Worm (Caenorhabditis elegans): ENCODE results near the gene exl-1.

Gene exl-1

ce11 chrII:14441144-14441543 is 27.9 kb upstream of the exl-1 start, which contains the start of gene smg-8 (continued):
- TF ChIP-seq C16A3.4 (tag; optimal IDR thresholded peaks at IDR 0.05) (peak; percentile 87), nhr-84 (tag; optimal IDR thresholded peaks at IDR 0.05) (no peak), unc-86 (tag; optimal IDR thresholded peaks at IDR 0.05) (peak; percentile 65), ceh-82 (tag; optimal IDR thresholded peaks at IDR 0.05) (peak; percentile 47 to 89 (median 70)), grh-1 (GFP tag; IDR thresholded peaks at IDR 0.05) (no peak), lin-15B (tag; optimal IDR thresholded peaks at IDR 0.05) (peak; percentile 79), tbx-2 (tag; optimal IDR thresholded peaks at IDR 0.05) (peak; percentile 81), lin-35 (GFP tag; optimal IDR thresholded peaks at IDR 0.05) (peak; percentile 99), hlh-17 (GFP tag; optimal IDR thresholded peaks at IDR 0.05; ENCODE audit: borderline replicate concordance) (no peak), mdl-1 (tag; optimal IDR thresholded peaks at IDR 0.05) (peak in 1 of 2 experiments; percentile 71), nhr-11 (tag; optimal IDR thresholded peaks at IDR 0.05) (peak; percentile 50), mef-2 (tag; optimal IDR thresholded peaks at IDR 0.05) (peak; percentile 20), nhr-77 (tag; optimal IDR thresholded peaks at IDR 0.05) (peak; percentile 93), nhr-28 (tag; optimal IDR thresholded peaks at IDR 0.05) (no peak), tlp-1 (tag; optimal IDR thresholded peaks at IDR 0.05) (no peak), nhr-237 (tag; optimal IDR thresholded peaks at IDR 0.05) (peak; percentile 64), ceh-90 (tag; optimal IDR thresholded peaks at IDR 0.05) (no peak), ets-5 (GFP tag; IDR thresholded peaks at IDR 0.05) (no peak), lin-39 (tag; optimal IDR thresholded peaks at IDR 0.05) (peak; percentile 15), lir-3 (tag; optimal IDR thresholded peaks at IDR 0.05; ENCODE audit: poor library complexity) (peak; percentile 18), ceh-88 (GFP tag; IDR thresholded peaks at IDR 0.05) (no peak; the same call in 1 of the 2 replicates), zip-4 (GFP tag; optimal IDR thresholded peaks at IDR 0.05) (peak; percentile 20), efl-1 (optimal IDR thresholded peaks at IDR 0.05) (peak; percentile 98 to 100), efl-1 (GFP tag; optimal IDR thresholded peaks at IDR 0.05 in 1 of 2) (peak; percentile 98 to 100), swsn-7 (tag; optimal IDR thresholded peaks at IDR 0.05) (peak; percentile 80), nhr-71 (tag; optimal IDR thresholded peaks at IDR 0.05) (no peak), ceh-63 (GFP tag; optimal IDR thresholded peaks at IDR 0.05) (no peak), unc-130 (tag; optimal IDR thresholded peaks at IDR 0.05) (peak; percentile 67), C04F5.9 (tag; optimal IDR thresholded peaks at IDR 0.05) (peak; percentile 39), nhr-90 (tag; optimal IDR thresholded peaks at IDR 0.05; ENCODE audit: poor library complexity) (peak; percentile 77), mep-1 (tag; optimal IDR thresholded peaks at IDR 0.05) (peak; percentile 78), xbp-1 (tag; optimal IDR thresholded peaks at IDR 0.05) (peak; percentile 75), nhr-76 (tag; optimal IDR thresholded peaks at IDR 0.05) (no peak), lsy-2 (tag; optimal IDR thresholded peaks at IDR 0.05) (peak; percentile 84 to 93), hpl-2 (GFP tag; optimal IDR thresholded peaks at IDR 0.05) (no peak), C34B4.2 (tag; optimal IDR thresholded peaks at IDR 0.05) (no peak), ces-1 (GFP tag; optimal IDR thresholded peaks at IDR 0.05) (no peak), snu-23 (GFP tag; optimal IDR thresholded peaks at IDR 0.05) (peak; percentile 85), ama-1 (optimal IDR thresholded peaks at IDR 0.05) (no peak), dpl-1 (GFP tag; optimal IDR thresholded peaks at IDR 0.05) (peak; percentile 98 to 99 (median 98)), ceh-8 (GFP tag; optimal IDR thresholded peaks at IDR 0.05) (no peak), mab-9 (GFP tag; IDR thresholded peaks at IDR 0.05) (no peak), nhr-19 (GFP tag; conservative IDR thresholded peaks at IDR 0.05) (peak; percentile 73), ztf-4 (tag; optimal IDR thresholded peaks at IDR 0.05) (peak; percentile 17), nhr-85 (tag) (peak; percentile 76), lin-14 (GFP tag; optimal IDR thresholded peaks at IDR 0.05) (no peak), snpc-4 (tag; optimal IDR thresholded peaks at IDR 0.05) (peak; percentile 56), fkh-10 (GFP tag; optimal IDR thresholded peaks at IDR 0.05) (peak; percentile 31), egl-27 (tag; optimal IDR thresholded peaks at IDR 0.05) (no peak), unc-98 (GFP tag; IDR thresholded peaks at IDR 0.05) (no peak), fkh-8 (tag; optimal IDR thresholded peaks at IDR 0.05) (peak; percentile 67), nhr-47 (tag; optimal IDR thresholded peaks at IDR 0.05) (peak; percentile 89), pag-3 (tag; optimal IDR thresholded peaks at IDR 0.05; ENCODE audit: borderline replicate concordance, insufficient read depth) (no peak), sptf-1 (tag; optimal IDR thresholded peaks at IDR 0.05) (no peak)

Data from whole organism, L1 larva.